In the genomic region with DNA sequence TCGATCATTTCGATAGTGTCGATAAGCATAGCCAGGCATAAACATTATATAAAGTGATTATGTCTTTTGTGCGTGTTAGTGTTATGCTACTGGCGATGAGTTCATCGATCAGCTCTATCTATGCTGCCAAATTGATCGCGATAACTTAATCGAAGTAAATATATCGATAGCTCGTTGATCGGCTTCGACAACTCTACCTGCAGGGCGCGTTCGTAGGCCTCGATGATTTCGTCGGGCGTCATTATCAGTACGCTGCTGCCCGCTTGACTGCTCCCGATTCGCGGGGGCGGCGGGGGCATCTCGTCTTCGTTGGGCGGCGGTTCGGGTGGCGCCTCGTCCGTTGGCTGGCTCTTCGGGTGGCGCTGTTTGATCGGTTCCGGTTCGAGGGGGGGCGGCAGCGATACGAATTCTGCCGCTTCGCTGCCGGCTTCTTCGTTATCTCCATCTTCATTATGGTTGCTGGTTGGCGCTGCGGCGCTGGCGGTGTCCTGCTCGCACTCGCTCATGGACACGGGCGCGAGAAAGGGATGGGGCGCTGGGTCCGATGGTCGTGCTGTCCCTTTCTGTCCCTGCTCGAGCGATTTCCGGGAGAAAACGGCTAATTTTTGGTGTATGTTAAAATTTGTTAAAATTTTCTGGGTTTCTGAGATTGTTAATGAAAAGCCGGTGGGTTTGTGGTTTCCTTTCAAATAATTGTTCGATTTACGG, we compare ENCODE assay signal across 1 fruit fly cellular context.
TF ChIP-seq lines count a peak whose summit lies in the region.

A gene (minus strand): TSS at position 658 of the 708 bp plus-strand sequence.

TF ChIP-seq in whole organism, embryonic, 481 proteins besides CTCF, POLR2A, EP300 and RAD21 (continued from another document and continues in another):
- peak; percentile 31 for TF ChIP-seq CG14710 (tag; optimal IDR thresholded peaks at IDR 0.05; lab: Kevin White, UChicago)
- TF ChIP-seq CG4617 (GFP tag; optimal IDR thresholded peaks at IDR 0.05; lab: Kevin White, UChicago; ENCODE audit: borderline replicate concordance) = no peak
- peak; percentile 100 for TF ChIP-seq sug (tag; optimal IDR thresholded peaks at IDR 0.05; lab: Kevin White, UChicago)
- TF ChIP-seq tna (GFP tag; IDR thresholded peaks at IDR 0.05; lab: Robert Waterston, UW; ENCODE audit: partially characterized antibody) = peak; percentile 46; the same call in 1 of the 2 replicates
- no peak for TF ChIP-seq emc (GFP tag; optimal IDR thresholded peaks at IDR 0.05; lab: Kevin White, UChicago)
- no peak for TF ChIP-seq fru (optimal IDR thresholded peaks at IDR 0.05; lab: Kevin White, UChicago)
- TF ChIP-seq slbo (GFP tag; IDR thresholded peaks at IDR 0.05; lab: Robert Waterston, UW) = no peak; the same call in none of the 2 replicates
- TF ChIP-seq CG3847 (GFP tag; IDR thresholded peaks at IDR 0.05; lab: Robert Waterston, UW) = peak; percentile 20; the same call in 1 of the 2 replicates
- peak; percentile 58; the same call in 2 of the 3 replicates for TF ChIP-seq Dbx (GFP tag; IDR thresholded peaks at IDR 0.05; lab: Robert Waterston, UW)
- TF ChIP-seq Scr (GFP tag; IDR thresholded peaks at IDR 0.05; lab: Robert Waterston, UW; ENCODE audit: partially characterized antibody) = peak; percentile 58
- no peak for TF ChIP-seq maf-S (GFP tag; optimal IDR thresholded peaks at IDR 0.05; lab: Kevin White, UChicago)
- TF ChIP-seq CG9437 (GFP tag; optimal IDR thresholded peaks at IDR 0.05; lab: Kevin White, UChicago) = no peak
- TF ChIP-seq cato (GFP tag; optimal IDR thresholded peaks at IDR 0.05; lab: Kevin White, UChicago; ENCODE audit: borderline replicate concordance) = no peak
- no peak for TF ChIP-seq az2 (GFP tag; optimal IDR thresholded peaks at IDR 0.05; lab: Kevin White, UChicago)
- peak; percentile 25 for TF ChIP-seq Fer3 (tag; optimal IDR thresholded peaks at IDR 0.05; lab: Kevin White, UChicago)
- peak; percentile 57; the same call in 1 of the 2 replicates for TF ChIP-seq sob (GFP tag; IDR thresholded peaks at IDR 0.05; lab: Robert Waterston, UW)
- peak; percentile 53; the same call in 2 of the 3 replicates for TF ChIP-seq zen2 (GFP tag; IDR thresholded peaks at IDR 0.05; lab: Robert Waterston, UW; ENCODE audit: partially characterized antibody)
- TF ChIP-seq sim (GFP tag; IDR thresholded peaks at IDR 0.05; lab: Robert Waterston, UW) = no peak
- TF ChIP-seq HLH54F (GFP tag; optimal IDR thresholded peaks at IDR 0.05; lab: Kevin White, UChicago) = no peak
- no peak for TF ChIP-seq psq (GFP tag; optimal IDR thresholded peaks at IDR 0.05; lab: Kevin White, UChicago)
- TF ChIP-seq Lhr (GFP tag; optimal IDR thresholded peaks at IDR 0.05; lab: Kevin White, UChicago) = no peak
- TF ChIP-seq HLH4C (GFP tag; IDR thresholded peaks at IDR 0.05; lab: Robert Waterston, UW; ENCODE audit: partially characterized antibody) = peak; percentile 66
- TF ChIP-seq Eip74EF (GFP tag; optimal IDR thresholded peaks at IDR 0.05; lab: Kevin White, UChicago) = peak in 1 of 2 experiments; percentile 89
- TF ChIP-seq vvl (GFP tag; IDR thresholded peaks at IDR 0.05; lab: Robert Waterston, UW) = peak; percentile 69
- TF ChIP-seq CG14860 (GFP tag; IDR thresholded peaks at IDR 0.05; lab: Robert Waterston, UW; ENCODE audit: partially characterized antibody) = 0 out of 3 replicates have a peak, but pooled peaks have one; percentile 15
- TF ChIP-seq NC2α (GFP tag; optimal IDR thresholded peaks at IDR 0.05; lab: Kevin White, UChicago) = peak; percentile 14
- peak; percentile 14 for TF ChIP-seq CG17912 (GFP tag; optimal IDR thresholded peaks at IDR 0.05; lab: Kevin White, UChicago)
- no peak for TF ChIP-seq Aef1 (GFP tag; IDR thresholded peaks at IDR 0.05; lab: Robert Waterston, UW)
- TF ChIP-seq gem (tag; optimal IDR thresholded peaks at IDR 0.05; lab: Kevin White, UChicago) = no peak
- peak; percentile 53; the same call in 1 of the 2 replicates for TF ChIP-seq Bgb (GFP tag; IDR thresholded peaks at IDR 0.05; lab: Robert Waterston, UW; ENCODE audit: partially characterized antibody)
- no peak for TF ChIP-seq ssp (GFP tag; IDR thresholded peaks at IDR 0.05; lab: Robert Waterston, UW)
- no peak for TF ChIP-seq tin (GFP tag; optimal IDR thresholded peaks at IDR 0.05; lab: Kevin White, UChicago)
- peak in 1 of 2 experiments; percentile 27 for TF ChIP-seq dpn (GFP tag; optimal IDR thresholded peaks at IDR 0.05; lab: Kevin White, UChicago)
- no peak for TF ChIP-seq hth (optimal IDR thresholded peaks at IDR 0.05; lab: Kevin White, UChicago)
- TF ChIP-seq Abd-B (GFP tag; optimal IDR thresholded peaks at IDR 0.05; lab: Kevin White, UChicago) = no peak
- TF ChIP-seq lola (GFP tag; optimal IDR thresholded peaks at IDR 0.05; lab: Kevin White, UChicago) = peak in 1 of 3 experiments; percentile 13
- no peak for TF ChIP-seq CG9932 (GFP tag; IDR thresholded peaks at IDR 0.05; lab: Robert Waterston, UW)
- no peak for TF ChIP-seq CG8765 (GFP tag; IDR thresholded peaks at IDR 0.05; lab: Robert Waterston, UW)
- TF ChIP-seq CG7839 (tag; optimal IDR thresholded peaks at IDR 0.05; lab: Kevin White, UChicago) = peak; percentile 4
- TF ChIP-seq pan (optimal IDR thresholded peaks at IDR 0.05; lab: Kevin White, UChicago) = no peak
- peak in 1 of 2 experiments; percentile 53 for TF ChIP-seq pan (GFP tag; optimal IDR thresholded peaks at IDR 0.05 in 1 of 2, IDR thresholded peaks at IDR 0.05 in 1 of 2)
- TF ChIP-seq CG16813 (GFP tag; IDR thresholded peaks at IDR 0.05; lab: Robert Waterston, UW; ENCODE audit: partially characterized antibody) = peak; percentile 67
- no peak for TF ChIP-seq da (GFP tag; optimal IDR thresholded peaks at IDR 0.05; lab: Kevin White, UChicago)
- peak; percentile 16 for TF ChIP-seq pzg (GFP tag; optimal IDR thresholded peaks at IDR 0.05; lab: Kevin White, UChicago)
- TF ChIP-seq mld (GFP tag; IDR thresholded peaks at IDR 0.05; lab: Robert Waterston, UW; ENCODE audit: partially characterized antibody) = peak; percentile 61; the same call in 1 of the 3 replicates
- TF ChIP-seq CG8290 (GFP tag; optimal IDR thresholded peaks at IDR 0.05; lab: Kevin White, UChicago) = peak; percentile 82
- TF ChIP-seq CG8290 (tag; optimal IDR thresholded peaks at IDR 0.05; lab: Kevin White, UChicago) = peak; percentile 64 to 85
- TF ChIP-seq Dref (GFP tag; IDR thresholded peaks at IDR 0.05; lab: Robert Waterston, UW) = peak; percentile 62
- peak; percentile 94 for TF ChIP-seq CG1832 (GFP tag; optimal IDR thresholded peaks at IDR 0.05; lab: Kevin White, UChicago)
- TF ChIP-seq CG6254 (GFP tag; optimal IDR thresholded peaks at IDR 0.05; lab: Kevin White, UChicago) = peak; percentile 38
- peak in 1 of 2 experiments; percentile 17 for TF ChIP-seq Hr51 (GFP tag; optimal IDR thresholded peaks at IDR 0.05; lab: Kevin White, UChicago)
- peak; percentile 35; the same call in 1 of the 2 replicates for TF ChIP-seq ato (GFP tag; IDR thresholded peaks at IDR 0.05; lab: Robert Waterston, UW; ENCODE audit: partially characterized antibody)
- TF ChIP-seq Atf3 (GFP tag; optimal IDR thresholded peaks at IDR 0.05; lab: Kevin White, UChicago) = no peak
- TF ChIP-seq CG3726 (GFP tag; IDR thresholded peaks at IDR 0.05; lab: Robert Waterston, UW) = no peak
- peak; percentile 86 for TF ChIP-seq kni (GFP tag; optimal IDR thresholded peaks at IDR 0.05; lab: Kevin White, UChicago)
- TF ChIP-seq sr (GFP tag; IDR thresholded peaks at IDR 0.05; lab: Robert Waterston, UW) = peak; percentile 64; the same call in 1 of the 3 replicates
- TF ChIP-seq CG2712 (tag; optimal IDR thresholded peaks at IDR 0.05; lab: Kevin White, UChicago) = peak; percentile 18
- no peak for TF ChIP-seq jumu (GFP tag; optimal IDR thresholded peaks at IDR 0.05; lab: Kevin White, UChicago)
- peak; percentile 7 for TF ChIP-seq scrt (GFP tag; optimal IDR thresholded peaks at IDR 0.05; lab: Kevin White, UChicago)
- peak; percentile 32; the same call in 1 of the 2 replicates for TF ChIP-seq wdn (GFP tag; IDR thresholded peaks at IDR 0.05; lab: Robert Waterston, UW)
- TF ChIP-seq CG12659 (GFP tag; optimal IDR thresholded peaks at IDR 0.05; lab: Kevin White, UChicago) = peak; percentile 30
- peak; percentile 45; the same call in 1 of the 2 replicates for TF ChIP-seq CG14441 (GFP tag; IDR thresholded peaks at IDR 0.05; lab: Robert Waterston, UW)
- TF ChIP-seq Hmr (GFP tag; optimal IDR thresholded peaks at IDR 0.05; lab: Kevin White, UChicago) = peak; percentile 32
- TF ChIP-seq Rx (GFP tag; IDR thresholded peaks at IDR 0.05; lab: Robert Waterston, UW) = no peak
- TF ChIP-seq Nf-YA (GFP tag; IDR thresholded peaks at IDR 0.05; lab: Robert Waterston, UW) = peak; percentile 39; the same call in 1 of the 2 replicates
- no peak for TF ChIP-seq zen (tag; optimal IDR thresholded peaks at IDR 0.05; lab: Kevin White, UChicago)
- no peak for TF ChIP-seq CG7271 (tag; optimal IDR thresholded peaks at IDR 0.05; lab: Kevin White, UChicago)
- TF ChIP-seq BtbVII (GFP tag; optimal IDR thresholded peaks at IDR 0.05; lab: Kevin White, UChicago) = no peak
- TF ChIP-seq cad (GFP tag; optimal IDR thresholded peaks at IDR 0.05; lab: Kevin White, UChicago) = no peak
- no peak for TF ChIP-seq CG13624 (GFP tag; optimal IDR thresholded peaks at IDR 0.05; lab: Kevin White, UChicago)
- TF ChIP-seq CG11696 (GFP tag; IDR thresholded peaks at IDR 0.05; lab: Robert Waterston, UW) = no peak
- TF ChIP-seq CG16815 (GFP tag; optimal IDR thresholded peaks at IDR 0.05; lab: Kevin White, UChicago) = no peak
- peak; percentile 63 for TF ChIP-seq pros (GFP tag; optimal IDR thresholded peaks at IDR 0.05; lab: Kevin White, UChicago)
- no peak for TF ChIP-seq CG10274 (GFP tag; optimal IDR thresholded peaks at IDR 0.05; lab: Kevin White, UChicago)
- no peak for TF ChIP-seq unc-4 (GFP tag; IDR thresholded peaks at IDR 0.05; lab: Robert Waterston, UW; ENCODE audit: partially characterized antibody)
- no peak for TF ChIP-seq h (optimal IDR thresholded peaks at IDR 0.05; lab: Kevin White, UChicago)
- no peak for TF ChIP-seq D19A (tag; optimal IDR thresholded peaks at IDR 0.05; lab: Kevin White, UChicago)
- TF ChIP-seq bsh (GFP tag; optimal IDR thresholded peaks at IDR 0.05; lab: Kevin White, UChicago) = no peak
- TF ChIP-seq Vsx1 (GFP tag; optimal IDR thresholded peaks at IDR 0.05; lab: Kevin White, UChicago) = peak; percentile 82
- peak; percentile 77 for TF ChIP-seq CG10543 (GFP tag; optimal IDR thresholded peaks at IDR 0.05; lab: Kevin White, UChicago)
- TF ChIP-seq CG12769 (tag; optimal IDR thresholded peaks at IDR 0.05; lab: Kevin White, UChicago) = no peak
- TF ChIP-seq nmo (GFP tag; optimal IDR thresholded peaks at IDR 0.05; lab: Kevin White, UChicago) = peak; percentile 6
- no peak for TF ChIP-seq jigr1 (GFP tag; IDR thresholded peaks at IDR 0.05; lab: Robert Waterston, UW)
- TF ChIP-seq CG17359 (tag; optimal IDR thresholded peaks at IDR 0.05; lab: Kevin White, UChicago) = peak; percentile 0
- TF ChIP-seq HLH3B (GFP tag; IDR thresholded peaks at IDR 0.05; lab: Robert Waterston, UW) = 0 out of 2 replicates have a peak, but pooled peaks have one; percentile 42
- TF ChIP-seq CG34376 (GFP tag; optimal IDR thresholded peaks at IDR 0.05; lab: Kevin White, UChicago) = peak; percentile 77
- TF ChIP-seq MBD-R2 (GFP tag; IDR thresholded peaks at IDR 0.05; lab: Robert Waterston, UW) = peak; percentile 36; the same call in 1 of the 2 replicates
- TF ChIP-seq CG1529 (GFP tag; optimal IDR thresholded peaks at IDR 0.05; lab: Kevin White, UChicago) = no peak
- no peak for TF ChIP-seq Mrtf (GFP tag; IDR thresholded peaks at IDR 0.05; lab: Robert Waterston, UW)
- 0 out of 3 replicates have a peak, but pooled peaks have one; percentile 23 for TF ChIP-seq CG34224 (GFP tag; IDR thresholded peaks at IDR 0.05; lab: Robert Waterston, UW; ENCODE audit: partially characterized antibody)
- no peak for TF ChIP-seq Myb (GFP tag; optimal IDR thresholded peaks at IDR 0.05; lab: Kevin White, UChicago)
- TF ChIP-seq Hr3 (GFP tag; optimal IDR thresholded peaks at IDR 0.05; lab: Kevin White, UChicago) = no peak
- TF ChIP-seq Atf6 (GFP tag; IDR thresholded peaks at IDR 0.05; lab: Robert Waterston, UW) = 0 out of 2 replicates have a peak, but pooled peaks have one; percentile 48
- TF ChIP-seq crol (GFP tag; IDR thresholded peaks at IDR 0.05; lab: Robert Waterston, UW) = peak; percentile 97
- TF ChIP-seq Hey (tag; optimal IDR thresholded peaks at IDR 0.05; lab: Kevin White, UChicago) = peak; percentile 7
- peak; percentile 57 for TF ChIP-seq caup (GFP tag; optimal IDR thresholded peaks at IDR 0.05; lab: Kevin White, UChicago; ENCODE audit: severe bottlenecking)
- peak; percentile 12 for TF ChIP-seq chn (GFP tag; optimal IDR thresholded peaks at IDR 0.05; lab: Kevin White, UChicago)
- TF ChIP-seq danr (GFP tag; IDR thresholded peaks at IDR 0.05; lab: Robert Waterston, UW) = no peak
- no peak for TF ChIP-seq PHDP (tag; optimal IDR thresholded peaks at IDR 0.05; lab: Kevin White, UChicago)
- no peak for TF ChIP-seq CG9727 (GFP tag; optimal IDR thresholded peaks at IDR 0.05; lab: Kevin White, UChicago)
- TF ChIP-seq Xbp1 (GFP tag; optimal IDR thresholded peaks at IDR 0.05; lab: Kevin White, UChicago) = no peak
- peak; percentile 38; the same call in 1 of the 3 replicates for TF ChIP-seq dysf (GFP tag; IDR thresholded peaks at IDR 0.05; lab: Robert Waterston, UW)
- TF ChIP-seq CG10147 (GFP tag; optimal IDR thresholded peaks at IDR 0.05; lab: Kevin White, UChicago) = no peak
- peak; percentile 36 for TF ChIP-seq CG18599 (GFP tag; optimal IDR thresholded peaks at IDR 0.05; lab: Kevin White, UChicago)
- TF ChIP-seq stc (GFP tag; IDR thresholded peaks at IDR 0.05; lab: Robert Waterston, UW) = peak; percentile 41; the same call in 1 of the 2 replicates
- TF ChIP-seq unpg (GFP tag; optimal IDR thresholded peaks at IDR 0.05; lab: Kevin White, UChicago) = peak; percentile 34
- TF ChIP-seq Bdp1 (GFP tag; optimal IDR thresholded peaks at IDR 0.05; lab: Kevin White, UChicago) = no peak
- no peak for TF ChIP-seq NFAT (GFP tag; IDR thresholded peaks at IDR 0.05; lab: Robert Waterston, UW)
- peak; percentile 59 for TF ChIP-seq CG13894 (tag; optimal IDR thresholded peaks at IDR 0.05; lab: Kevin White, UChicago)
- TF ChIP-seq chm (GFP tag; IDR thresholded peaks at IDR 0.05; lab: Robert Waterston, UW) = peak; percentile 64
- 0 out of 3 replicates have a peak, but pooled peaks have one; percentile 45 for TF ChIP-seq so (GFP tag; IDR thresholded peaks at IDR 0.05; lab: Robert Waterston, UW)
- TF ChIP-seq CG7786 (GFP tag; optimal IDR thresholded peaks at IDR 0.05; lab: Kevin White, UChicago) = no peak
- TF ChIP-seq Doc3 (GFP tag; IDR thresholded peaks at IDR 0.05; lab: Robert Waterston, UW; ENCODE audit: partially characterized antibody) = 0 out of 3 replicates have a peak, but pooled peaks have one; percentile 25
- peak; percentile 7 for TF ChIP-seq org-1 (GFP tag; optimal IDR thresholded peaks at IDR 0.05; lab: Kevin White, UChicago)
- 0 out of 3 replicates have a peak, but pooled peaks have one; percentile 43 for TF ChIP-seq gce (GFP tag; IDR thresholded peaks at IDR 0.05; lab: Robert Waterston, UW)
- TF ChIP-seq shn (GFP tag; optimal IDR thresholded peaks at IDR 0.05; lab: Kevin White, UChicago) = no peak
